Fruit fly (Drosophila melanogaster): Measurements from ENCODE around the gene CG42729.

Gene CG42729

DNA sequence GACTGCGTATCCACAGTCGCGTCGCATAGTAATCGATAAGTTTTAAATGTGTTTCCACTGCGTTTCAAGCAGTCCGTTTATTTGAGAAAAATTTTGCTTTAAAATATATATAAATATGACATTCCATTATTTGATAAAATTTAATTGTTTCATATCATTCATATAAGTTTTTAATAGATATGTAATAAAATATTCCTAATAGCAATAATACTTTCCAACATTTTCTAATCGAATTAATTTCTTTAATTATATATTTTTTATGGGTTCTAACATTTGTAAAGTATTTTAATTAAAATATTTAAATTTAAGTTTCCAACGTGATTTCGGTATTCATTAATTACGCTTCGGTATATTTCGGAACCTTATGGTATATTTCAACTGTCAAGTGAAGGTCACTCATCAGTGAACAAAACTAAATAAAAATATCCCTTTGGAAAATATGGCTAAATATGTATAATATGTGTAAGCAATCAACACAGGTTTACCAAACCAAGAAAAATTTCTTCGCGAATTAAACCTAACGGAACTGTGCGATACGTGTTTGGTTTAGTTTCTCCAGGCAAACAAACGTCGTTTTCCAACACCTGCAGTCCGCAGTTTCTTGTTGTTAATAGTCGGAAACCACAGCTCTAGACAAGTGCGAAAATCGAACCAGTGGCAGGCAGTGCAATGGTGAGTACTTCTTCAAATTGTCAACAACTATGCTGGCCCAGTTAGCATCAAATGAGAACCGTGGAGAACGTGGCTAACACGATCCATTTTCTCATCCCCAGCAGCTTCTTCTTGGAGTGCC, 35.9 kb upstream of the CG42729 start, which contains the start of the genes CG7739 and SCCRO (continued):
- peak; percentile 63 for TF ChIP-seq NfI (GFP tag; optimal IDR thresholded peaks at IDR 0.05)
- TF ChIP-seq rib (GFP tag; IDR thresholded peaks at IDR 0.05), result peak; percentile 47; the same call in 1 of the 2 replicates
- TF ChIP-seq CG8765 (GFP tag; IDR thresholded peaks at IDR 0.05), result peak; percentile 53; the same call in 1 of the 2 replicates
- no peak for TF ChIP-seq CG8290 (GFP tag; optimal IDR thresholded peaks at IDR 0.05)
- TF ChIP-seq CG8290 (tag; optimal IDR thresholded peaks at IDR 0.05), result no peak
- TF ChIP-seq ash1 (GFP tag; optimal IDR thresholded peaks at IDR 0.05), result no peak
- TF ChIP-seq CG4730 (GFP tag; IDR thresholded peaks at IDR 0.05), result peak; percentile 56; the same call in 1 of the 2 replicates
- TF ChIP-seq lola (GFP tag; optimal IDR thresholded peaks at IDR 0.05), result peak in 1 of 3 experiments; percentile 45
- peak; percentile 58 for TF ChIP-seq sens (GFP tag)
- peak; percentile 81 for TF ChIP-seq H2.0 (GFP tag; IDR thresholded peaks at IDR 0.05)
- peak; percentile 1 for TF ChIP-seq CG18476 (GFP tag; optimal IDR thresholded peaks at IDR 0.05)
- TF ChIP-seq CoRest (tag; optimal IDR thresholded peaks at IDR 0.05), result peak; percentile 74
- TF ChIP-seq mld (GFP tag; IDR thresholded peaks at IDR 0.05; ENCODE audit: partially characterized antibody), result no peak
- TF ChIP-seq twi (tag; optimal IDR thresholded peaks at IDR 0.05), result no peak
- no peak for TF ChIP-seq HLH54F (GFP tag; optimal IDR thresholded peaks at IDR 0.05)
- no peak for TF ChIP-seq ewg (GFP tag; optimal IDR thresholded peaks at IDR 0.05)
- TF ChIP-seq CG11247 (GFP tag; IDR thresholded peaks at IDR 0.05), result peak; percentile 56; the same call in 1 of the 2 replicates
- no peak for TF ChIP-seq p53 (GFP tag; optimal IDR thresholded peaks at IDR 0.05)
- TF ChIP-seq lab (GFP tag; optimal IDR thresholded peaks at IDR 0.05), result no peak
- TF ChIP-seq CG6765 (GFP tag; optimal IDR thresholded peaks at IDR 0.05), result no peak
- TF ChIP-seq usp (GFP tag; optimal IDR thresholded peaks at IDR 0.05), result no peak
- peak; percentile 7; the same call in 1 of the 3 replicates for TF ChIP-seq vnd (GFP tag; IDR thresholded peaks at IDR 0.05; ENCODE audit: partially characterized antibody)
- TF ChIP-seq Camta (GFP tag; optimal IDR thresholded peaks at IDR 0.05), result no peak
- TF ChIP-seq lov (optimal IDR thresholded peaks at IDR 0.05), result no peak
- TF ChIP-seq lov (GFP tag; IDR thresholded peaks at IDR 0.05), result peak; percentile 35; the same call in 1 of the 3 replicates
- TF ChIP-seq CG11504 (tag; optimal IDR thresholded peaks at IDR 0.05), result no peak
- TF ChIP-seq CG11696 (GFP tag; IDR thresholded peaks at IDR 0.05), result peak; percentile 57; the same call in 1 of the 2 replicates
- peak; percentile 14 for TF ChIP-seq fu2 (GFP tag; optimal IDR thresholded peaks at IDR 0.05)
- TF ChIP-seq CHES-1-like (GFP tag; optimal IDR thresholded peaks at IDR 0.05), result peak; percentile 46
- TF ChIP-seq CG17328 (GFP tag; IDR thresholded peaks at IDR 0.05), result peak; percentile 65
- TF ChIP-seq h (optimal IDR thresholded peaks at IDR 0.05), result no peak
- peak; percentile 42 for TF ChIP-seq CG1603 (tag; optimal IDR thresholded peaks at IDR 0.05)
- TF ChIP-seq ab (GFP tag; optimal IDR thresholded peaks at IDR 0.05), result no peak
- TF ChIP-seq dmrt11E (tag; optimal IDR thresholded peaks at IDR 0.05), result peak; percentile 50
- peak; percentile 56; the same call in 1 of the 2 replicates for TF ChIP-seq CG4360 (GFP tag; IDR thresholded peaks at IDR 0.05)
- no peak for TF ChIP-seq CG5953 (GFP tag; IDR thresholded peaks at IDR 0.05)
- peak; percentile 61 for TF ChIP-seq Nf-YC (tag; optimal IDR thresholded peaks at IDR 0.05)
- TF ChIP-seq Myb (GFP tag; optimal IDR thresholded peaks at IDR 0.05), result no peak
- no peak for TF ChIP-seq sens-2 (GFP tag; IDR thresholded peaks at IDR 0.05)
- peak; percentile 8; the same call in 1 of the 2 replicates for TF ChIP-seq ham (GFP tag; IDR thresholded peaks at IDR 0.05)
- no peak for TF ChIP-seq emc (GFP tag; optimal IDR thresholded peaks at IDR 0.05)
- TF ChIP-seq CG17359 (tag; optimal IDR thresholded peaks at IDR 0.05), result peak; percentile 54
- TF ChIP-seq hth (optimal IDR thresholded peaks at IDR 0.05), result no peak
- peak; percentile 86 for TF ChIP-seq slbo (GFP tag; IDR thresholded peaks at IDR 0.05)
- TF ChIP-seq CG2875 (GFP tag; optimal IDR thresholded peaks at IDR 0.05), result no peak
- TF ChIP-seq H15 (GFP tag; IDR thresholded peaks at IDR 0.05), result no peak
- TF ChIP-seq CG18599 (GFP tag; optimal IDR thresholded peaks at IDR 0.05), result peak; percentile 35
- peak; percentile 50 for TF ChIP-seq psq (GFP tag; optimal IDR thresholded peaks at IDR 0.05)
- TF ChIP-seq D19B (GFP tag; optimal IDR thresholded peaks at IDR 0.05), result no peak
- TF ChIP-seq chm (GFP tag; IDR thresholded peaks at IDR 0.05), result peak; percentile 59; the same call in 1 of the 2 replicates

Data from whole organism, embryonic.